Worm (Caenorhabditis elegans) whole organism, L4 larva: ENCODE data around the gene ZK512.11.

Experiments used
- F26F4.8 ChIP-seq: fragments of 200-800 bp; sonication (Bioruptor generic); conservative IDR thresholded peaks from 2 replicates; pipeline ENCODE4 v1.3.6; 2022; ENCODE audit warnings: missing genetic modification characterization, missing compliant biosample characterization
- F44E2.7 ChIP-seq: fragments of 200-800 bp; sonication (Bioruptor generic); IDR thresholded peaks from 2 replicates; pipeline ENCODE4 v2.1.2; 2022; ENCODE audit warnings: missing genetic modification characterization, missing compliant biosample characterization
- R02D3.7 ChIP-seq: fragments of 150-350 bp; sonication (generic microtip); optimal IDR thresholded peaks from 3 replicates; lab custom pipeline; 2014; ENCODE audit warnings: missing biosample characterization, missing genetic modification characterization
- aha-1 ChIP-seq: fragments of 150-350 bp; peaks from one replicate; lab custom pipeline; 2014; ENCODE audit warnings: missing biosample characterization, missing genetic modification characterization
- attf-4 ChIP-seq: sonication (generic microtip); optimal IDR thresholded peaks from 3 replicates; lab custom pipeline; 2017; ENCODE audit warnings: missing biosample characterization, missing genetic modification characterization
- ceh-20 ChIP-seq: fragments of 200-800 bp; sonication (Bioruptor generic); IDR thresholded peaks from 2 replicates; pipeline ENCODE4 v1.3.6; 2022; ENCODE audit warnings: missing genetic modification reagents, missing genetic modification characterization, missing compliant biosample characterization
- ceh-28 ChIP-seq: fragments of 150-350 bp; optimal IDR thresholded peaks from 2 replicates; lab custom pipeline; 2014; ENCODE audit warnings: missing biosample characterization, missing genetic modification reagents, missing genetic modification characterization
- ceh-82 ChIP-seq: sonication (generic microtip); optimal IDR thresholded peaks from 2 replicates; lab custom pipeline; 2017; ENCODE audit warnings: missing biosample characterization, missing genetic modification characterization
- ctbp-1 ChIP-seq: fragments of 200-800 bp; sonication (Bioruptor generic); IDR thresholded peaks from 2 replicates; pipeline ENCODE4 v1.3.6; 2022; ENCODE audit warnings: missing genetic modification reagents, missing genetic modification characterization, missing compliant biosample characterization
- daf-8 ChIP-seq: fragments of 200-800 bp; sonication (Bioruptor generic); IDR thresholded peaks from 2 replicates; pipeline ENCODE4 v1.3.6; 2022; ENCODE audit warnings: missing genetic modification characterization, missing compliant biosample characterization
- gei-8 ChIP-seq: fragments of 200-800 bp; sonication (Bioruptor generic); optimal IDR thresholded peaks from 2 replicates; lab custom pipeline; 2018; ENCODE audit warnings: mild to moderate bottlenecking, missing genetic modification characterization, missing compliant biosample characterization
- hmg-1.1 ChIP-seq: fragments of 200-800 bp; sonication (Bioruptor generic); IDR thresholded peaks from 2 replicates; pipeline ENCODE4 v1.3.6; 2022; ENCODE audit warnings: missing genetic modification reagents, missing genetic modification characterization, missing compliant biosample characterization
- lin-13 ChIP-seq: fragments of 150-350 bp; optimal IDR thresholded peaks from 2 replicates; lab custom pipeline; 2014; ENCODE audit warnings: missing biosample characterization, missing genetic modification reagents, missing genetic modification characterization
- lin-38 ChIP-seq: fragments of 200-800 bp; sonication (Bioruptor generic); IDR thresholded peaks from 2 replicates; pipeline ENCODE4 v1.3.6; 2022; ENCODE audit warnings: missing genetic modification reagents, missing genetic modification characterization, missing compliant biosample characterization
- mdt-29 ChIP-seq: fragments of 200-800 bp; sonication (Bioruptor generic); IDR thresholded peaks from 2 replicates; pipeline ENCODE4 v1.3.6; 2022; ENCODE audit warnings: missing genetic modification reagents, missing genetic modification characterization, missing compliant biosample characterization
- mxl-3 ChIP-seq: fragments of 200-800 bp; sonication (Bioruptor generic); optimal IDR thresholded peaks from 2 replicates; lab custom pipeline; 2018; ENCODE audit warnings: mild to moderate bottlenecking, missing genetic modification characterization, missing compliant biosample characterization
- nhr-10 ChIP-seq: fragments of 150-350 bp; optimal IDR thresholded peaks from 2 replicates; lab custom pipeline; 2014; ENCODE audit warnings: missing biosample characterization, missing genetic modification characterization
- nhr-111 ChIP-seq: fragments of 200-800 bp; sonication (Bioruptor generic); optimal IDR thresholded peaks from 2 replicates; lab custom pipeline; 2018; ENCODE audit warnings: mild to moderate bottlenecking, missing genetic modification characterization, missing compliant biosample characterization
- nhr-237 ChIP-seq: sonication (generic microtip); optimal IDR thresholded peaks from 2 replicates; lab custom pipeline; 2017; ENCODE audit warnings: missing biosample characterization, missing genetic modification characterization
- nhr-28 ChIP-seq: fragments of 150-350 bp; optimal IDR thresholded peaks from 2 replicates; lab custom pipeline; 2014; ENCODE audit warnings: missing biosample characterization, missing genetic modification characterization
- nhr-42 ChIP-seq: fragments of 200-800 bp; sonication (Bioruptor generic); IDR thresholded peaks from 2 replicates; pipeline ENCODE4 v1.3.6; 2022; ENCODE audit warnings: missing genetic modification characterization, missing compliant biosample characterization
- php-3 ChIP-seq: fragments of 200-800 bp; sonication (Bioruptor generic); IDR thresholded peaks from 2 replicates; pipeline ENCODE4 v1.3.6; 2022; ENCODE audit warnings: missing genetic modification reagents, missing genetic modification characterization, missing compliant biosample characterization
- saeg-2 ChIP-seq: fragments of 200-800 bp; sonication (Bioruptor generic); IDR thresholded peaks from 2 replicates; pipeline ENCODE4 v1.3.6; 2022; ENCODE audit warnings: missing genetic modification reagents, missing genetic modification characterization, missing compliant biosample characterization
- set-16 ChIP-seq: fragments of 200-800 bp; sonication (Bioruptor generic); IDR thresholded peaks from 2 replicates; pipeline ENCODE4 v1.3.6; 2022; ENCODE audit warnings: missing genetic modification reagents, missing genetic modification characterization, missing compliant biosample characterization
- tag-97 ChIP-seq: fragments of 200-800 bp; sonication (Bioruptor generic); IDR thresholded peaks from 2 replicates; pipeline ENCODE4 v1.3.6; 2022; ENCODE audit warnings: missing genetic modification characterization, missing compliant biosample characterization
- unc-39 ChIP-seq: sonication (generic microtip); optimal IDR thresholded peaks from 2 replicates; lab custom pipeline; 2017; ENCODE audit warnings: missing biosample characterization, missing genetic modification characterization
- unc-62 ChIP-seq, 3 experiments: fragments of 150-350 bp in 1 of 3; sonication (generic microtip); optimal IDR thresholded peaks in 2 of 3; peaks in 1 of 3; 1 replicate in 1 of 3; 2 replicates in 2 of 3; lab custom pipeline; 2014 to 2017; ENCODE audit warnings: missing biosample characterization in 3 of 3, missing genetic modification characterization in 3 of 3, missing genetic modification reagents in 3 of 3, missing genotype in 1 of 3
- zfp-3 ChIP-seq: fragments of 200-800 bp; sonication (Bioruptor generic); conservative IDR thresholded peaks from 2 replicates; pipeline ENCODE4 v1.3.6; 2022; ENCODE audit warnings: missing genetic modification reagents, missing genetic modification characterization, missing compliant biosample characterization
- zip-11 ChIP-seq: fragments of 200-800 bp; sonication (Bioruptor generic); IDR thresholded peaks from 2 replicates; pipeline ENCODE4 v1.3.6; 2022; ENCODE audit warnings: missing genetic modification characterization, missing compliant biosample characterization

Gene ZK512.11

DNA sequence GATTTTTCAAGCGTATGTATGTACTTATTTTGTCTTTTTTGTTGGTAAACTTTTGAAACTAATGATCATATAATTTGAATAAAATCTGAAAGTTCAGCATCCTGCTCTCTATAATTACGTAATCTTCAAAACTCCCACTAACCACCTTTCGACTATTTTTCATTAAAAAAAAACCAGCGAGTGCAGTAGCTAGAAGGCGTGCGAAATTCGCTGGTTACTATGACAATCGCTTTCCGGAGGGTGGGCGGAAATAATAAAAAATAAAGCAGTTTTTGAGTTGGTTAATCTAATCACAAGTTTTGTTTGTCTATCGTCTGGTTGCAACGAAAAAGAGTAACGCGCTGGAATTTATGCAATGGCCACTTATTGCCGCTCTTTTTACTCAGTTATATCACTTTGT, 10.8 kb downstream of the ZK512.11 start, which contains the start of gene irld-34:
irld-34 (plus strand) TSS at position 301 of the 400 bp plus-strand sequence.
- TF ChIP-seq attf-4 (tag; lab: Kevin White, UChicago) (no peak), mxl-3 (GFP tag; lab: Kevin White, UChicago) (no peak), zip-11 (GFP tag; lab: Robert Waterston, UW) (no peak), set-16 (GFP tag; lab: Robert Waterston, UW) (no peak), unc-39 (tag; lab: Kevin White, UChicago) (no peak), nhr-42 (no peak), daf-8 (GFP tag; lab: Robert Waterston, UW) (no peak)

- TF ChIP-seq ceh-28 (tag; lab: Kevin White, UChicago), result no peak
- peak in 1 of 2 experiments; percentile 39 for TF ChIP-seq unc-62 (GFP tag; optimal IDR thresholded peaks at IDR 0.05 in 1 of 2; lab: Kevin White, UChicago)
- TF ChIP-seq unc-62 (tag; optimal IDR thresholded peaks at IDR 0.05; lab: Kevin White, UChicago), result no peak
Measured at ce11 chrIII:9161553-9161952, 17.5 kb downstream of the ZK512.11 start, which contains the start of gene ptr-9. ptr-9 (minus strand) TSS chrIII:9161653.

- TF ChIP-seq ceh-28 (tag; lab: Kevin White, UChicago) (no peak), zfp-3 (GFP tag; lab: Robert Waterston, UW) (no peak), gei-8 (no peak), R02D3.7 (tag; lab: Kevin White, UChicago) (no peak), aha-1 (peak; percentile 58)
Measured at ce11 chrIII:9162634-9163118, 18.7 kb downstream of the ZK512.11 start, which contains the start of gene dgk-3. dgk-3 (plus strand) TSS chrIII:9163068.

DNA sequence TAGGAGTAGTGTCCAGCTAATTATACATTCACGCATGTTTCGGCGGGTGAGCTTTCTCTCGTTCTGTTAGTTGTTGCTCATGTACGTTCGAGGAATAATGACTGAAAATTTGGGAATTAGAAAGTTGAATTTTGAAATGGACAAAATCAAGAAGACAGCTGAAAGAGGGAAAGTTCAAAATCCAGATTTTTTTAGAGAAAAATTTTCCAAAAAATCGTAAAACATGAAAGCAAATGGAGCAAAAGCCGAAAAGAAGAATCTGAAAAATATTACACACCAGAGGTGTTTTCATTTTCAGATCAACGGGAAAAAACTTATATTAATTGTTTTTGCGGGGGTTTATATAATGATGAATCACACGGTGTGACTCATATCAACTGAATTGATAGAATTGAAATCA, 28.7 kb downstream of the ZK512.11 start, which contains the start of gene ina-1:
ina-1 (minus strand) TSS at position 101 of the 400 bp plus-strand sequence.
- TF ChIP-seq nhr-237, result no peak
- peak in 1 of 2 experiments; percentile 27 for TF ChIP-seq unc-62 (GFP tag; optimal IDR thresholded peaks at IDR 0.05 in 1 of 2; lab: Kevin White, UChicago)
- TF ChIP-seq unc-62 (tag; optimal IDR thresholded peaks at IDR 0.05; lab: Kevin White, UChicago), result no peak
- no peak for TF ChIP-seq F44E2.7 (GFP tag; lab: Robert Waterston, UW)
- no peak for TF ChIP-seq zip-11 (GFP tag; lab: Robert Waterston, UW)
- no peak for TF ChIP-seq ceh-20 (GFP tag; lab: Robert Waterston, UW)
- TF ChIP-seq saeg-2, result no peak
- no peak for TF ChIP-seq mxl-3 (GFP tag; lab: Kevin White, UChicago)
- no peak for TF ChIP-seq F26F4.8 (GFP tag; lab: Robert Waterston, UW)
- no peak for TF ChIP-seq ceh-82

DNA sequence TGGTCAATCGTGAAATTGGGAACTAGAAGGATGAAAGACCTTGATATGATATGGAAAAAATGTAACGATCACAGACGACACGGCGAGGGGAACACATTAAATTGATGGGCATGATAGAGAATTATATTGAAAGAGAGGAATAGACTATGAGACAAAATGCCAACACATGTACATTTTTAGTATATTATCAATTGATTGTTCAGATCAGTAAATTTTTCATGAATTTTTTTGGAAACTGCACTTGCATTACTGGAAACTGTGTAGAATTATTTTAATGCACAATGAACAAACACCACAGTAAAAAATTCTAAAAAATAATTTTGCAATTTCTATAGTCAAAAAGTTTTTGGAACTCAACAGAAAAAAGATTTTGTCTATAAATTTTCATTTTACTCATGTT, 29.2 kb downstream of the ZK512.11 start:
- TF ChIP-seq nhr-28 (tag; lab: Kevin White, UChicago) (peak; percentile 33), aha-1 (peak; percentile 36), lin-13 (no peak)

DNA sequence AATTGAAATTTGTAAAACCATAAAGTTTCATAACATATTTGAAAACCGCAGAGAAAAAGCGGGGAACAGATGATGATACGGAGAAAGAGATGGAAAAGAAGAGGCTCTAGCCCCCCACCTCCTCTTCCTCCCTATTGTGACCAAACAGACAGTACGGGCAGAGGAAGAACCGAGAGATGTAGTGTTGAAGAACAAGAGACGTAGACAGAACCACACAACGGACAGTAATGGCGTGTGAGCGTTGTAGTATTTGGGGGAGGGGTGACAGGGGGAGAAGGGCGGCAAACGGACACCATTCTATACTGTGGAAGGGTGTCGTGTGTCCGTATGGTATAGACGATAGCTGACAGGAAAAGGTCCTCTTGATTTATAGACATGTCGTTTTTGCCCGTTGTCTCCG, 32.0 kb downstream of the ZK512.11 start:
- TF ChIP-seq php-3 (GFP tag; lab: Robert Waterston, UW), result no peak
- TF ChIP-seq nhr-28 (tag; lab: Kevin White, UChicago), result peak; percentile 62
- 0 out of 2 replicates have a peak, but pooled peaks have one; percentile 14 for TF ChIP-seq hmg-1.1 (GFP tag; lab: Robert Waterston, UW)
- TF ChIP-seq mdt-29 (GFP tag; lab: Robert Waterston, UW), result no peak
- TF ChIP-seq F26F4.8 (GFP tag; lab: Robert Waterston, UW), result no peak
- no peak for TF ChIP-seq nhr-111 (GFP tag; lab: Kevin White, UChicago)
- TF ChIP-seq mxl-3 (GFP tag; lab: Kevin White, UChicago), result no peak
- TF ChIP-seq ctbp-1 (GFP tag; lab: Robert Waterston, UW), result no peak
- no peak for TF ChIP-seq nhr-10 (tag; lab: Kevin White, UChicago)

- peak in 1 of 2 experiments; percentile 95 for TF ChIP-seq unc-62 (GFP tag; optimal IDR thresholded peaks at IDR 0.05 in 1 of 2; lab: Kevin White, UChicago)
- no peak for TF ChIP-seq unc-62 (tag; optimal IDR thresholded peaks at IDR 0.05; lab: Kevin White, UChicago)
- TF ChIP-seq tag-97 (GFP tag; lab: Robert Waterston, UW), result no peak
- TF ChIP-seq lin-38 (GFP tag; lab: Robert Waterston, UW), result no peak
Measured at ce11 chrIII:9177874-9178273, 33.9 kb downstream of the ZK512.11 start.
